Worm (Caenorhabditis elegans) whole organism, L4 larva: ENCODE measurements around the gene str-134.

ENCODE experiments used
- Y48G9A.11 ChIP-seq: fragments of 200-800 bp; sonication (Bioruptor generic); IDR thresholded peaks from 2 replicates; pipeline ENCODE4 v1.3.6; 2022; ENCODE audit warnings: missing genetic modification reagents, missing genetic modification characterization, missing compliant biosample characterization
- Y5F2A.4 ChIP-seq: fragments of 200-800 bp; sonication (Bioruptor generic); optimal IDR thresholded peaks from 2 replicates; lab custom pipeline; 2018; ENCODE audit warnings: mild to moderate bottlenecking, missing genetic modification characterization, missing compliant biosample characterization
- Y75B8A.6 ChIP-seq: fragments of 200-800 bp; sonication (Bioruptor generic); IDR thresholded peaks from 2 replicates; pipeline ENCODE4 v1.3.6; 2022; ENCODE audit warnings: missing genetic modification reagents, missing genetic modification characterization, missing compliant biosample characterization
- aly-2 ChIP-seq: sonication (generic microtip); optimal IDR thresholded peaks from 2 replicates; lab custom pipeline; 2018; ENCODE audit warnings: missing biosample characterization, missing genetic modification characterization
- ama-1 ChIP-seq: fragments of 150-350 bp; optimal IDR thresholded peaks from 2 replicates; lab custom pipeline; 2014; ENCODE audit warnings: inconsistent platforms, mixed read lengths
- ceh-20 ChIP-seq: fragments of 200-800 bp; sonication (Bioruptor generic); IDR thresholded peaks from 2 replicates; pipeline ENCODE4 v1.3.6; 2022; ENCODE audit warnings: missing genetic modification reagents, missing genetic modification characterization, missing compliant biosample characterization
- ces-1 ChIP-seq: fragments of 150-350 bp; sonication (generic microtip); optimal IDR thresholded peaks from 4 replicates; lab custom pipeline; 2014; ENCODE audit warnings: missing biosample characterization, missing genetic modification reagents, missing genetic modification characterization
- ctbp-1 ChIP-seq: fragments of 200-800 bp; sonication (Bioruptor generic); IDR thresholded peaks from 2 replicates; pipeline ENCODE4 v1.3.6; 2022; ENCODE audit warnings: missing genetic modification reagents, missing genetic modification characterization, missing compliant biosample characterization
- dmd-6 ChIP-seq: fragments of 200-800 bp; sonication (Bioruptor generic); IDR thresholded peaks from 2 replicates; pipeline ENCODE4 v1.3.6; 2022; ENCODE audit warnings: missing genetic modification reagents, missing genetic modification characterization, missing compliant biosample characterization
- dmd-8 ChIP-seq: fragments of 200-800 bp; sonication (Bioruptor generic); IDR thresholded peaks from 2 replicates; pipeline ENCODE4 v1.3.6; 2022; ENCODE audit warnings: missing genetic modification characterization, missing compliant biosample characterization
- dmd-9 ChIP-seq: fragments of 200-800 bp; sonication (Bioruptor generic); IDR thresholded peaks from 2 replicates; pipeline ENCODE4 v1.3.6; 2022; ENCODE audit warnings: missing genetic modification reagents, missing genetic modification characterization, missing compliant biosample characterization
- dpl-1 ChIP-seq: fragments of 150-350 bp; optimal IDR thresholded peaks from 2 replicates; lab custom pipeline; 2014; ENCODE audit warnings: missing biosample characterization, missing genetic modification reagents, missing genetic modification characterization
- duxl-1 ChIP-seq: sonication (generic microtip); optimal IDR thresholded peaks from 2 replicates; lab custom pipeline; 2016; ENCODE audit warnings: mild to moderate bottlenecking, missing genetic modification characterization, moderate library complexity, missing compliant biosample characterization; ENCODE audit not compliant: poor library complexity
- hlh-30 ChIP-seq: sonication (generic microtip); optimal IDR thresholded peaks from 2 replicates; lab custom pipeline; 2017; ENCODE audit warnings: antibody characterized with exemption, mild to moderate bottlenecking, missing genetic modification characterization, missing compliant biosample characterization; ENCODE audit not compliant: insufficient read depth
- hmg-1.1 ChIP-seq: fragments of 200-800 bp; sonication (Bioruptor generic); IDR thresholded peaks from 2 replicates; pipeline ENCODE4 v1.3.6; 2022; ENCODE audit warnings: missing genetic modification reagents, missing genetic modification characterization, missing compliant biosample characterization
- lim-7 ChIP-seq: fragments of 200-800 bp; sonication (Bioruptor generic); IDR thresholded peaks from 2 replicates; pipeline ENCODE4 v1.3.6; 2022; ENCODE audit warnings: missing genetic modification characterization, missing compliant biosample characterization
- lin-13 ChIP-seq: fragments of 150-350 bp; optimal IDR thresholded peaks from 2 replicates; lab custom pipeline; 2014; ENCODE audit warnings: missing biosample characterization, missing genetic modification reagents, missing genetic modification characterization
- lin-29 ChIP-seq: fragments of 200-800 bp; sonication (Bioruptor generic); IDR thresholded peaks from 2 replicates; pipeline ENCODE4 v1.3.6; 2022; ENCODE audit warnings: missing genetic modification reagents, missing genetic modification characterization, missing compliant biosample characterization
- lin-38 ChIP-seq: fragments of 200-800 bp; sonication (Bioruptor generic); IDR thresholded peaks from 2 replicates; pipeline ENCODE4 v1.3.6; 2022; ENCODE audit warnings: missing genetic modification reagents, missing genetic modification characterization, missing compliant biosample characterization
- madf-9 ChIP-seq: fragments of 200-800 bp; sonication (Bioruptor generic); conservative IDR thresholded peaks from 2 replicates; pipeline ENCODE4 v1.3.6; 2022; ENCODE audit warnings: missing genetic modification reagents, missing genetic modification characterization, missing compliant biosample characterization
- mdl-1 ChIP-seq, 2 experiments: fragments of 150-350 bp in 1 of 2; sonication (generic microtip) in 1 of 2; optimal IDR thresholded peaks; 2 replicates each; lab custom pipeline; 2014 to 2017; ENCODE audit warnings: missing biosample characterization in 2 of 2, missing genetic modification characterization in 2 of 2
- mdt-29 ChIP-seq: fragments of 200-800 bp; sonication (Bioruptor generic); IDR thresholded peaks from 2 replicates; pipeline ENCODE4 v1.3.6; 2022; ENCODE audit warnings: missing genetic modification reagents, missing genetic modification characterization, missing compliant biosample characterization
- mxl-2 ChIP-seq: fragments of 200-800 bp; sonication (Bioruptor generic); conservative IDR thresholded peaks from 2 replicates; pipeline ENCODE4 v1.3.6; 2022; ENCODE audit warnings: missing genetic modification reagents, missing genetic modification characterization, missing compliant biosample characterization
- nhr-102 ChIP-seq: sonication (generic microtip); optimal IDR thresholded peaks from 2 replicates; lab custom pipeline; 2016; ENCODE audit warnings: mild to moderate bottlenecking, missing genetic modification characterization, moderate library complexity, missing compliant biosample characterization
- nhr-11 ChIP-seq: fragments of 150-350 bp; optimal IDR thresholded peaks from 2 replicates; lab custom pipeline; 2014; ENCODE audit warnings: missing biosample characterization, missing genetic modification characterization
- nhr-42 ChIP-seq: fragments of 200-800 bp; sonication (Bioruptor generic); IDR thresholded peaks from 2 replicates; pipeline ENCODE4 v1.3.6; 2022; ENCODE audit warnings: missing genetic modification characterization, missing compliant biosample characterization
- nhr-6 ChIP-seq: fragments of 150-350 bp; optimal IDR thresholded peaks from 2 replicates; lab custom pipeline; 2014; ENCODE audit warnings: missing biosample characterization, missing genetic modification characterization
- nhr-76 ChIP-seq: fragments of 150-350 bp; optimal IDR thresholded peaks from 2 replicates; lab custom pipeline; 2014; ENCODE audit warnings: missing biosample characterization, missing genetic modification characterization
- nhr-77 ChIP-seq: fragments of 150-350 bp; optimal IDR thresholded peaks from 2 replicates; lab custom pipeline; 2014; ENCODE audit warnings: missing biosample characterization, missing genetic modification characterization
- pha-4 ChIP-seq, 2 experiments: fragments of 150-350 bp in 1 of 2; fragments of 200-800 bp in 1 of 2; sonication (Bioruptor generic) in 1 of 2; IDR thresholded peaks in 1 of 2; optimal IDR thresholded peaks in 1 of 2; 2 replicates each; pipeline versions ENCODE4 v1.3.6 to Lab custom; 2014 to 2022; ENCODE audit warnings: missing genetic modification characterization in 2 of 2, missing genetic modification reagents in 2 of 2, missing biosample characterization in 1 of 2, missing compliant biosample characterization in 1 of 2
- php-3 ChIP-seq: fragments of 200-800 bp; sonication (Bioruptor generic); IDR thresholded peaks from 2 replicates; pipeline ENCODE4 v1.3.6; 2022; ENCODE audit warnings: missing genetic modification reagents, missing genetic modification characterization, missing compliant biosample characterization
- pqm-1 ChIP-seq: sonication (generic microtip); optimal IDR thresholded peaks from 2 replicates; lab custom pipeline; 2017; ENCODE audit warnings: missing biosample characterization, missing genetic modification characterization
- set-16 ChIP-seq: fragments of 200-800 bp; sonication (Bioruptor generic); IDR thresholded peaks from 2 replicates; pipeline ENCODE4 v1.3.6; 2022; ENCODE audit warnings: missing genetic modification reagents, missing genetic modification characterization, missing compliant biosample characterization
- skn-1 ChIP-seq: fragments of 150-350 bp; optimal IDR thresholded peaks from 2 replicates; lab custom pipeline; 2014; ENCODE audit warnings: missing biosample characterization, missing genetic modification characterization
- snpc-1.2 ChIP-seq: fragments of 200-800 bp; sonication (Bioruptor generic); IDR thresholded peaks from 2 replicates; pipeline ENCODE4 v1.3.6; 2022; ENCODE audit warnings: missing genetic modification reagents, missing genetic modification characterization, missing compliant biosample characterization
- spr-1 ChIP-seq: sonication (generic microtip); optimal IDR thresholded peaks from 2 replicates; lab custom pipeline; 2016; ENCODE audit warnings: mild to moderate bottlenecking, missing genetic modification characterization, missing compliant biosample characterization
- spr-3 ChIP-seq: fragments of 200-800 bp; sonication (Bioruptor generic); optimal IDR thresholded peaks from 2 replicates; lab custom pipeline; 2018; ENCODE audit warnings: mild to moderate bottlenecking, missing genetic modification characterization, missing compliant biosample characterization
- tag-97 ChIP-seq: fragments of 200-800 bp; sonication (Bioruptor generic); IDR thresholded peaks from 2 replicates; pipeline ENCODE4 v1.3.6; 2022; ENCODE audit warnings: missing genetic modification characterization, missing compliant biosample characterization
- tra-1 ChIP-seq: fragments of 200-800 bp; sonication (Bioruptor generic); IDR thresholded peaks from 2 replicates; pipeline ENCODE4 v1.3.6; 2022; ENCODE audit warnings: missing genetic modification reagents, missing genetic modification characterization, missing compliant biosample characterization
- unc-130 ChIP-seq: sonication (generic microtip); optimal IDR thresholded peaks from 2 replicates; lab custom pipeline; 2016; ENCODE audit warnings: missing genetic modification reagents, missing genetic modification characterization, missing compliant biosample characterization
- unc-62 ChIP-seq, 3 experiments: fragments of 150-350 bp in 1 of 3; sonication (generic microtip); optimal IDR thresholded peaks in 2 of 3; peaks in 1 of 3; 1 replicate in 1 of 3; 2 replicates in 2 of 3; lab custom pipeline; 2014 to 2017; ENCODE audit warnings: missing biosample characterization in 3 of 3, missing genetic modification characterization in 3 of 3, missing genetic modification reagents in 3 of 3, missing genotype in 1 of 3
- vab-7 ChIP-seq: fragments of 200-800 bp; sonication (Bioruptor generic); IDR thresholded peaks from 2 replicates; pipeline ENCODE4 v1.3.6; 2022; ENCODE audit warnings: missing genetic modification reagents, missing genetic modification characterization, missing compliant biosample characterization
- zag-1 ChIP-seq: fragments of 150-350 bp; optimal IDR thresholded peaks from 2 replicates; lab custom pipeline; 2014; ENCODE audit warnings: missing biosample characterization, missing genetic modification characterization
- zfp-3 ChIP-seq: fragments of 200-800 bp; sonication (Bioruptor generic); conservative IDR thresholded peaks from 2 replicates; pipeline ENCODE4 v1.3.6; 2022; ENCODE audit warnings: missing genetic modification reagents, missing genetic modification characterization, missing compliant biosample characterization
- zip-11 ChIP-seq: fragments of 200-800 bp; sonication (Bioruptor generic); IDR thresholded peaks from 2 replicates; pipeline ENCODE4 v1.3.6; 2022; ENCODE audit warnings: missing genetic modification characterization, missing compliant biosample characterization
- zip-2 ChIP-seq: fragments of 150-350 bp; optimal IDR thresholded peaks from 2 replicates; lab custom pipeline; 2014; ENCODE audit warnings: missing biosample characterization, missing genetic modification characterization

Gene str-134

ce11 chrV:731330-731729, 12.1 kb upstream of the str-134 start (continued):
- TF ChIP-seq lin-38 (GFP tag; lab: Robert Waterston, UW) (peak; percentile 42), nhr-77 (tag; lab: Kevin White, UChicago) (peak; percentile 83), pqm-1 (peak; percentile 70), mdl-1 (tag; optimal IDR thresholded peaks at IDR 0.05; lab: Kevin White, UChicago) (peak; percentile 98 to 99), dpl-1 (GFP tag; lab: Kevin White, UChicago) (peak; percentile 2), dmd-6 (GFP tag; lab: Robert Waterston, UW) (peak; percentile 98), lim-7 (GFP tag; lab: Robert Waterston, UW) (no peak), ama-1 (lab: Kevin White, UChicago) (no peak), php-3 (GFP tag; lab: Robert Waterston, UW) (peak; percentile 92), nhr-76 (tag; lab: Kevin White, UChicago) (no peak), nhr-42 (GFP tag; lab: Robert Waterston, UW) (peak; percentile 68), Y5F2A.4 (GFP tag; lab: Kevin White, UChicago) (no peak), aly-2 (tag; lab: Kevin White, UChicago) (no peak), spr-1 (tag; lab: Kevin White, UChicago) (peak; percentile 56), zfp-3 (GFP tag; lab: Robert Waterston, UW) (peak; percentile 88), Y75B8A.6 (peak; percentile 84; the same call in 1 of the 2 replicates), dmd-8 (GFP tag; lab: Robert Waterston, UW) (no peak), ctbp-1 (GFP tag; lab: Robert Waterston, UW) (peak; percentile 65; the same call in 1 of the 2 replicates), hmg-1.1 (peak; percentile 71), spr-3 (peak; percentile 9), unc-130 (GFP tag; lab: Kevin White, UChicago) (no peak), pha-4 (GFP tag; IDR thresholded peaks at IDR 0.05; lab: Robert Waterston, UW) (peak; percentile 80), pha-4 (tag; optimal IDR thresholded peaks at IDR 0.05; lab: Kevin White, UChicago) (no peak), vab-7 (no peak), zag-1 (no peak), dmd-9 (GFP tag; lab: Robert Waterston, UW) (no peak), lin-29 (no peak), mxl-2 (peak; percentile 73), set-16 (GFP tag; lab: Robert Waterston, UW) (peak; percentile 91), madf-9 (GFP tag; lab: Robert Waterston, UW) (peak; percentile 34; the same call in 1 of the 2 replicates), mdt-29 (GFP tag; lab: Robert Waterston, UW) (peak; percentile 98), lin-13 (GFP tag; lab: Kevin White, UChicago) (no peak), Y48G9A.11 (GFP tag; lab: Robert Waterston, UW) (no peak), ceh-20 (peak; percentile 90), ces-1 (GFP tag; lab: Kevin White, UChicago) (no peak), tra-1 (GFP tag; lab: Robert Waterston, UW) (peak; percentile 94), nhr-6 (peak; percentile 78), zip-2 (peak; percentile 37), duxl-1 (peak; percentile 73), skn-1 (no peak), tag-97 (GFP tag; lab: Robert Waterston, UW) (no peak), hlh-30 (tag; lab: Kevin White, UChicago) (peak; percentile 98), nhr-102 (peak; percentile 93), nhr-11 (tag; lab: Kevin White, UChicago) (peak; percentile 96), snpc-1.2 (no peak), zip-11 (GFP tag; lab: Robert Waterston, UW) (no peak), unc-62 (GFP tag; optimal IDR thresholded peaks at IDR 0.05 in 1 of 2; lab: Kevin White, UChicago) (peak; percentile 76 to 98), unc-62 (tag; optimal IDR thresholded peaks at IDR 0.05; lab: Kevin White, UChicago) (peak; percentile 8)
